Worm (Caenorhabditis elegans) whole organism, L1 larva: ENCODE results near the gene F29C12.6.

ENCODE experiments used
- C04F5.9 ChIP-seq: sonication (generic microtip); optimal IDR thresholded peaks from 2 replicates; lab custom pipeline; 2016; ENCODE audit warnings: missing genetic modification characterization, missing compliant biosample characterization
- Y116A8C.19 ChIP-seq: sonication (generic microtip); optimal IDR thresholded peaks from 2 replicates; lab custom pipeline; 2016; ENCODE audit warnings: missing compliant biosample characterization, missing genetic modification characterization, borderline replicate concordance
- aha-1 ChIP-seq: fragments of 150-350 bp; optimal IDR thresholded peaks from 2 replicates; lab custom pipeline; 2014; ENCODE audit warnings: missing biosample characterization, missing genetic modification characterization
- aly-2 ChIP-seq: fragments of 150-350 bp; optimal IDR thresholded peaks from 2 replicates; lab custom pipeline; 2014; ENCODE audit warnings: missing biosample characterization, missing genetic modification characterization
- blmp-1 ChIP-seq: fragments of 150-350 bp; optimal IDR thresholded peaks from 2 replicates; lab custom pipeline; 2014; ENCODE audit warnings: missing biosample characterization, missing genetic modification characterization
- ceh-63 ChIP-seq: fragments of 200-800 bp; sonication (Bioruptor generic); optimal IDR thresholded peaks from 2 replicates; lab custom pipeline; 2018; ENCODE audit warnings: mild to moderate bottlenecking, missing genetic modification characterization, missing compliant biosample characterization
- ceh-8 ChIP-seq: fragments of 200-800 bp; sonication (Bioruptor generic); optimal IDR thresholded peaks from 2 replicates; lab custom pipeline; 2018; ENCODE audit warnings: mild to moderate bottlenecking, missing genetic modification characterization, moderate library complexity, missing compliant biosample characterization
- ceh-82 ChIP-seq, 3 experiments: fragments of 150-350 bp in 1 of 3; sonication (generic microtip) in 2 of 3; optimal IDR thresholded peaks; 2 replicates each; lab custom pipeline; 2014 to 2017; ENCODE audit warnings: missing biosample characterization in 3 of 3, missing genetic modification characterization in 3 of 3
- ceh-88 ChIP-seq: fragments of 200-800 bp; sonication (Bioruptor generic); IDR thresholded peaks from 2 replicates; pipeline ENCODE4 v1.3.6; 2022; ENCODE audit warnings: missing genetic modification characterization, missing compliant biosample characterization
- ceh-90 ChIP-seq: sonication (generic microtip); optimal IDR thresholded peaks from 2 replicates; lab custom pipeline; 2016; ENCODE audit warnings: missing genetic modification characterization, missing compliant biosample characterization
- ces-1 ChIP-seq: fragments of 150-350 bp; optimal IDR thresholded peaks from 2 replicates; lab custom pipeline; 2014; ENCODE audit warnings: missing biosample characterization, missing genetic modification reagents, missing genetic modification characterization
- dpl-1 ChIP-seq, 3 experiments: fragments of 150-350 bp in 2 of 3; sonication (generic microtip) in 1 of 3; optimal IDR thresholded peaks; 2 replicates each; lab custom pipeline; 2014 to 2017; ENCODE audit warnings: missing biosample characterization in 3 of 3, missing genetic modification characterization in 3 of 3, missing genetic modification reagents in 3 of 3
- efl-1 ChIP-seq, 4 experiments: fragments of 150-350 bp; optimal IDR thresholded peaks in 3 of 4; peaks in 1 of 4; 1 replicate in 1 of 4; 2 replicates in 3 of 4; lab custom pipeline; 2014; ENCODE audit warnings: missing biosample characterization in 2 of 4, missing genetic modification characterization in 2 of 4, missing genetic modification reagents in 2 of 4
- egl-13 ChIP-seq: sonication (generic microtip); optimal IDR thresholded peaks from 2 replicates; lab custom pipeline; 2016; ENCODE audit warnings: missing genotype, missing genetic modification reagents, missing genetic modification characterization, missing compliant biosample characterization
- egl-27 ChIP-seq, 2 experiments: fragments of 150-350 bp in 1 of 2; sonication (generic microtip); optimal IDR thresholded peaks; 3 replicates each; lab custom pipeline; 2017 to 2018; ENCODE audit warnings: missing biosample characterization in 2 of 2, missing genetic modification characterization in 2 of 2, missing genetic modification reagents in 2 of 2
- elt-3 ChIP-seq, 6 experiments: fragments of 150-350 bp in 1 of 6; sonication (generic microtip); optimal IDR thresholded peaks; 2 replicates each; lab custom pipeline; 2017 to 2018; ENCODE audit warnings: missing biosample characterization in 6 of 6, missing genetic modification characterization in 6 of 6, inconsistent platforms in 1 of 6
- fkh-4 ChIP-seq: sonication (generic microtip); optimal IDR thresholded peaks from 2 replicates; lab custom pipeline; 2016; ENCODE audit warnings: missing compliant biosample characterization, missing genetic modification characterization, borderline replicate concordance
- fkh-8 ChIP-seq: sonication (generic microtip); optimal IDR thresholded peaks from 2 replicates; lab custom pipeline; 2016; ENCODE audit warnings: mild to moderate bottlenecking, missing genetic modification characterization, missing compliant biosample characterization
- fos-1 ChIP-seq: fragments of 150-350 bp; optimal IDR thresholded peaks from 2 replicates; lab custom pipeline; 2014; ENCODE audit warnings: missing biosample characterization, missing genetic modification characterization
- hlh-17 ChIP-seq: fragments of 200-800 bp; sonication (Bioruptor generic); optimal IDR thresholded peaks from 2 replicates; lab custom pipeline; 2018; ENCODE audit warnings: missing genetic modification characterization, mild to moderate bottlenecking, missing compliant biosample characterization, moderate library complexity, borderline replicate concordance
- irx-1 ChIP-seq: sonication (generic microtip); optimal IDR thresholded peaks from 2 replicates; lab custom pipeline; 2016; ENCODE audit warnings: missing genetic modification characterization, missing compliant biosample characterization
- lin-13 ChIP-seq: fragments of 150-350 bp; optimal IDR thresholded peaks from 2 replicates; lab custom pipeline; 2014; ENCODE audit warnings: missing biosample characterization, missing genetic modification reagents, missing genetic modification characterization
- lin-15B ChIP-seq: fragments of 150-350 bp; sonication (generic microtip); optimal IDR thresholded peaks from 3 replicates; lab custom pipeline; 2014; ENCODE audit warnings: missing biosample characterization, missing genetic modification characterization
- lin-35 ChIP-seq, 2 experiments: fragments of 150-350 bp; optimal IDR thresholded peaks; 2 replicates each; lab custom pipeline; 2014; ENCODE audit warnings: missing biosample characterization in 2 of 2, missing genetic modification characterization in 2 of 2, missing genetic modification reagents in 2 of 2
- mdl-1 ChIP-seq, 2 experiments: fragments of 150-350 bp; optimal IDR thresholded peaks; 2 replicates each; lab custom pipeline; 2014 to 2017; ENCODE audit warnings: missing biosample characterization in 2 of 2, missing genetic modification characterization in 2 of 2, inconsistent platforms in 1 of 2
- mep-1 ChIP-seq: fragments of 150-350 bp; optimal IDR thresholded peaks from 2 replicates; lab custom pipeline; 2014; ENCODE audit warnings: missing biosample characterization, missing genetic modification characterization
- nhr-11 ChIP-seq: fragments of 150-350 bp; optimal IDR thresholded peaks from 2 replicates; lab custom pipeline; 2014; ENCODE audit warnings: missing biosample characterization, missing genetic modification characterization
- nhr-19 ChIP-seq: fragments of 200-800 bp; sonication (Bioruptor generic); conservative IDR thresholded peaks from 2 replicates; pipeline ENCODE4 v1.3.6; 2022; ENCODE audit warnings: missing genetic modification characterization, missing compliant biosample characterization
- nhr-20 ChIP-seq: sonication (generic microtip); optimal IDR thresholded peaks from 2 replicates; lab custom pipeline; 2016; ENCODE audit warnings: mild to moderate bottlenecking, missing genetic modification characterization, missing compliant biosample characterization
- nhr-237 ChIP-seq: fragments of 150-350 bp; optimal IDR thresholded peaks from 2 replicates; lab custom pipeline; 2014; ENCODE audit warnings: missing biosample characterization, missing genetic modification characterization
- nhr-47 ChIP-seq: sonication (generic microtip); optimal IDR thresholded peaks from 2 replicates; lab custom pipeline; 2016; ENCODE audit warnings: mild to moderate bottlenecking, missing genetic modification characterization, moderate library complexity, missing compliant biosample characterization
- nhr-76 ChIP-seq: sonication (generic microtip); optimal IDR thresholded peaks from 2 replicates; lab custom pipeline; 2017; ENCODE audit warnings: missing biosample characterization, missing genetic modification characterization
- nhr-77 ChIP-seq: fragments of 150-350 bp; optimal IDR thresholded peaks from 2 replicates; lab custom pipeline; 2014; ENCODE audit warnings: missing biosample characterization, missing genetic modification characterization
- nhr-84 ChIP-seq: sonication (generic microtip); optimal IDR thresholded peaks from 2 replicates; lab custom pipeline; 2017; ENCODE audit warnings: missing biosample characterization, missing genetic modification characterization
- nhr-90 ChIP-seq: sonication (generic microtip); optimal IDR thresholded peaks from 2 replicates; lab custom pipeline; 2016; ENCODE audit warnings: mild to moderate bottlenecking, missing genetic modification characterization, missing compliant biosample characterization; ENCODE audit not compliant: poor library complexity
- pqm-1 ChIP-seq: sonication (generic microtip); optimal IDR thresholded peaks from 3 replicates; lab custom pipeline; 2017; ENCODE audit warnings: missing biosample characterization, missing genetic modification characterization
- snpc-4 ChIP-seq: fragments of 150-350 bp; optimal IDR thresholded peaks from 2 replicates; lab custom pipeline; 2014; ENCODE audit warnings: missing biosample characterization, missing genetic modification characterization
- snu-23 ChIP-seq: sonication (generic microtip); optimal IDR thresholded peaks from 2 replicates; lab custom pipeline; 2016; ENCODE audit warnings: missing genetic modification characterization, missing compliant biosample characterization
- sox-4 ChIP-seq: sonication (generic microtip); optimal IDR thresholded peaks from 2 replicates; lab custom pipeline; 2016; ENCODE audit warnings: missing genetic modification characterization, missing compliant biosample characterization
- sup-37 ChIP-seq: fragments of 200-800 bp; sonication (Bioruptor generic); optimal IDR thresholded peaks from 2 replicates; lab custom pipeline; 2018; ENCODE audit warnings: mild to moderate bottlenecking, missing genetic modification characterization, missing compliant biosample characterization
- swsn-7 ChIP-seq: sonication (generic microtip); optimal IDR thresholded peaks from 2 replicates; lab custom pipeline; 2016; ENCODE audit warnings: missing genetic modification characterization, missing compliant biosample characterization
- unc-86 ChIP-seq: sonication (generic microtip); optimal IDR thresholded peaks from 2 replicates; lab custom pipeline; 2016; ENCODE audit warnings: missing genetic modification characterization, missing compliant biosample characterization
- unc-98 ChIP-seq: fragments of 200-800 bp; sonication (Bioruptor generic); IDR thresholded peaks from 2 replicates; pipeline ENCODE4 v1.3.6; 2022; ENCODE audit warnings: missing genetic modification characterization, missing compliant biosample characterization
- vab-15 ChIP-seq: sonication (generic microtip); optimal IDR thresholded peaks from 2 replicates; lab custom pipeline; 2017; ENCODE audit warnings: missing genotype, mild to moderate bottlenecking, missing genetic modification characterization, missing compliant biosample characterization
- xbp-1 ChIP-seq: sonication (generic microtip); optimal IDR thresholded peaks from 2 replicates; lab custom pipeline; 2016; ENCODE audit warnings: missing genetic modification characterization, missing compliant biosample characterization
- ztf-11 ChIP-seq, 2 experiments: sonication (generic microtip); optimal IDR thresholded peaks; 2 replicates each; lab custom pipeline; 2016 to 2017; ENCODE audit warnings: missing genetic modification characterization in 2 of 2, missing biosample characterization in 1 of 2, missing compliant biosample characterization in 1 of 2
- ztf-4 ChIP-seq: fragments of 150-350 bp; optimal IDR thresholded peaks from 2 replicates; lab custom pipeline; 2014; ENCODE audit warnings: missing biosample characterization, missing genetic modification characterization

F29C12.6 gene

DNA sequence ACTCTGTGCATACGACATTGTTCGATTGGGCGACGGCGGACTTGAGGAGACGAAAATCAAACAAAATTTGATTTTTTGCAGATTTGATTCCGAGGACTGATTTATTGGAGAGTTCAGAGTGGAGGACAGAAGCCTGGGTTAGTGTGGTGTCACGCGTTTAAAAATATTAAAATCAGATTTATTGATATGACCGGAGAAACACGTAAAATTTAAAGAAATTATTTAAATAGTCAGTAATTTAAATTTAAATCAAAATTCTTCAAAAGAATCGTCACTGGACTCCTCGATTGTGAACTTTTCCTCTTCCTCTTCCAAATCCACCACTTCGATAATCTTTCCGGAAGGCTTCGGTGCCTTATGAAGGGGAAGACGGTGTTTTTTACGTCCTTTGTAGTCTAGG is 23.6 kb downstream of the F29C12.6 start, which contains the start of gene spe-18:
Gene spe-18 (minus strand): TSS at position 101 of the 400 bp plus-strand sequence.
- TF ChIP-seq nhr-11 (tag; lab: Kevin White, UChicago): no peak
- no peak for TF ChIP-seq efl-1 (optimal IDR thresholded peaks at IDR 0.05; lab: Kevin White, UChicago)
- peak in 1 of 2 experiments; percentile 46 for TF ChIP-seq efl-1 (GFP tag; optimal IDR thresholded peaks at IDR 0.05 in 1 of 2; lab: Kevin White, UChicago)
- no peak for TF ChIP-seq C04F5.9

- TF ChIP-seq Y116A8C.19 (tag; lab: Kevin White, UChicago) (no peak), dpl-1 (GFP tag; optimal IDR thresholded peaks at IDR 0.05; lab: Kevin White, UChicago) (peak in 1 of 3 experiments; percentile 15), efl-1 (optimal IDR thresholded peaks at IDR 0.05; lab: Kevin White, UChicago) (no peak), efl-1 (GFP tag; optimal IDR thresholded peaks at IDR 0.05 in 1 of 2; lab: Kevin White, UChicago) (peak in 1 of 2 experiments; percentile 4)
Observed at ce11 chrII:13156071-13156470, 26.4 kb downstream of the F29C12.6 start.

DNA sequence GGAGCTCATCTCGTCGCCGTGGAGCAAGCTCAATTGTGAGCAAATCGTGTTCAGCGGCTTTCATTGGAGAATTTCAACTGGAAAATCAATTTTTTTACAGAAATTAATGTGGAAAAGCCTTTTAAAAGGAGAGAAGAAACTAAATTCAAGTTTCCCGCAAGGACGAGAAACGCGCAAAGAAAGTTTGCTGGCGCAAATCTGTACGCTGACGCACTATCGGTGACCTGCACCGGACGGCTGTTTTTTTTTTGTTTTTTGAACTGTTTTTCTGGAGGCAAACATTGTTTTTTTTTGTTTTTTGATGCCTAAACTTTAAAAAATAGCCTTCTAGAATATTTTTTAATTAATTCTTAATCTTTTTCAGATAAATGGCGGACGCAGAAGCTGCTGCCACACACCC is 27.3 kb downstream of the F29C12.6 start, which contains the start of the genes hpr-17 and F32A11.1:
Gene hpr-17 (minus strand): TSS at position 77 of the 400 bp plus-strand sequence.
Gene F32A11.1 (plus strand): TSS at position 359 of the 400 bp plus-strand sequence.
- TF ChIP-seq irx-1 (tag; lab: Kevin White, UChicago) (peak; percentile 89), ceh-63 (no peak), mdl-1 (tag; optimal IDR thresholded peaks at IDR 0.05; lab: Kevin White, UChicago) (peak in 1 of 2 experiments; percentile 74), egl-27 (tag; optimal IDR thresholded peaks at IDR 0.05; lab: Kevin White, UChicago) (peak in 1 of 2 experiments; percentile 12), mep-1 (tag; lab: Kevin White, UChicago) (peak; percentile 95), aha-1 (tag; lab: Kevin White, UChicago) (peak; percentile 27), fkh-4 (no peak), vab-15 (tag; lab: Kevin White, UChicago) (no peak), unc-86 (tag; lab: Kevin White, UChicago) (peak; percentile 85), ceh-8 (GFP tag; lab: Kevin White, UChicago) (peak; percentile 75), xbp-1 (tag; lab: Kevin White, UChicago) (peak; percentile 84), nhr-90 (peak; percentile 88), ceh-88 (GFP tag; lab: Robert Waterston, UW) (peak; percentile 36; the same call in 1 of the 2 replicates), aly-2 (tag; lab: Kevin White, UChicago) (peak; percentile 79), ceh-82 (tag; optimal IDR thresholded peaks at IDR 0.05; lab: Kevin White, UChicago) (peak; percentile 78 to 92 (median 88)), hlh-17 (GFP tag; lab: Kevin White, UChicago) (no peak), lin-35 (GFP tag; optimal IDR thresholded peaks at IDR 0.05; lab: Kevin White, UChicago) (peak; percentile 99), blmp-1 (tag; lab: Kevin White, UChicago) (peak; percentile 54), egl-13 (tag; lab: Kevin White, UChicago) (peak; percentile 49), fkh-8 (tag; lab: Kevin White, UChicago) (peak; percentile 78), nhr-237 (no peak), nhr-20 (tag; lab: Kevin White, UChicago) (peak; percentile 87), ceh-90 (tag; lab: Kevin White, UChicago) (peak; percentile 51), nhr-47 (tag; lab: Kevin White, UChicago) (peak; percentile 94), swsn-7 (peak; percentile 84), sox-4 (tag; lab: Kevin White, UChicago) (peak; percentile 33), snpc-4 (tag; lab: Kevin White, UChicago) (peak; percentile 90), ztf-4 (tag; lab: Kevin White, UChicago) (peak; percentile 22), nhr-84 (no peak), nhr-76 (tag; lab: Kevin White, UChicago) (no peak), snu-23 (GFP tag; lab: Kevin White, UChicago) (peak; percentile 92), elt-3 (tag; optimal IDR thresholded peaks at IDR 0.05; lab: Kevin White, UChicago) (peak in 2 of 6 experiments; percentile 76 to 85), nhr-77 (tag; lab: Kevin White, UChicago) (peak; percentile 67), unc-98 (peak; percentile 75), pqm-1 (no peak), fos-1 (tag; lab: Kevin White, UChicago) (peak; percentile 78), lin-13 (GFP tag; lab: Kevin White, UChicago) (peak; percentile 85), C04F5.9 (peak; percentile 69), sup-37 (GFP tag; lab: Kevin White, UChicago) (peak; percentile 66), efl-1 (optimal IDR thresholded peaks at IDR 0.05; lab: Kevin White, UChicago) (peak; percentile 98 to 99), efl-1 (GFP tag; optimal IDR thresholded peaks at IDR 0.05 in 1 of 2; lab: Kevin White, UChicago) (peak; percentile 99 to 100), lin-15B (tag; lab: Kevin White, UChicago) (peak; percentile 90), nhr-19 (GFP tag; lab: Robert Waterston, UW) (peak; percentile 92), ces-1 (GFP tag; lab: Kevin White, UChicago) (no peak), ztf-11 (tag; optimal IDR thresholded peaks at IDR 0.05; lab: Kevin White, UChicago) (peak in 1 of 2 experiments; percentile 53)
